Worm (Caenorhabditis elegans) whole organism, L1 larva: ENCODE results near the gene W07G1.7.

Experiments
- C16A3.4 ChIP-seq: fragments of 150-350 bp; optimal IDR thresholded peaks from 2 replicates; lab custom pipeline; 2014; ENCODE audit warnings: missing biosample characterization, missing genetic modification characterization
- aha-1 ChIP-seq: fragments of 150-350 bp; optimal IDR thresholded peaks from 2 replicates; lab custom pipeline; 2014; ENCODE audit warnings: missing biosample characterization, missing genetic modification characterization
- ama-1 ChIP-seq: fragments of 150-350 bp; optimal IDR thresholded peaks from 2 replicates; lab custom pipeline; 2014
- blmp-1 ChIP-seq: fragments of 150-350 bp; optimal IDR thresholded peaks from 2 replicates; lab custom pipeline; 2014; ENCODE audit warnings: missing biosample characterization, missing genetic modification characterization
- ceh-8 ChIP-seq: fragments of 200-800 bp; sonication (Bioruptor generic); optimal IDR thresholded peaks from 2 replicates; lab custom pipeline; 2018; ENCODE audit warnings: mild to moderate bottlenecking, missing genetic modification characterization, moderate library complexity, missing compliant biosample characterization
- ces-1 ChIP-seq: fragments of 150-350 bp; optimal IDR thresholded peaks from 2 replicates; lab custom pipeline; 2014; ENCODE audit warnings: missing biosample characterization, missing genetic modification reagents, missing genetic modification characterization
- dsc-1 ChIP-seq: sonication (generic microtip); optimal IDR thresholded peaks from 2 replicates; lab custom pipeline; 2016; ENCODE audit warnings: mild to moderate bottlenecking, missing genetic modification characterization, missing compliant biosample characterization
- efl-1 ChIP-seq, 4 experiments: fragments of 150-350 bp; optimal IDR thresholded peaks in 3 of 4; peaks in 1 of 4; 1 replicate in 1 of 4; 2 replicates in 3 of 4; lab custom pipeline; 2014; ENCODE audit warnings: missing biosample characterization in 2 of 4, missing genetic modification characterization in 2 of 4, missing genetic modification reagents in 2 of 4
- efl-3 ChIP-seq: fragments of 200-800 bp; sonication (Bioruptor generic); optimal IDR thresholded peaks from 2 replicates; lab custom pipeline; 2018; ENCODE audit warnings: mild to moderate bottlenecking, missing genetic modification characterization, missing compliant biosample characterization
- egl-13 ChIP-seq: sonication (generic microtip); optimal IDR thresholded peaks from 2 replicates; lab custom pipeline; 2016; ENCODE audit warnings: missing genotype, missing genetic modification reagents, missing genetic modification characterization, missing compliant biosample characterization
- egl-27 ChIP-seq, 2 experiments: fragments of 150-350 bp in 1 of 2; sonication (generic microtip); optimal IDR thresholded peaks; 3 replicates each; lab custom pipeline; 2017 to 2018; ENCODE audit warnings: missing biosample characterization in 2 of 2, missing genetic modification characterization in 2 of 2, missing genetic modification reagents in 2 of 2
- elt-3 ChIP-seq, 6 experiments: fragments of 150-350 bp in 1 of 6; sonication (generic microtip); optimal IDR thresholded peaks; 2 replicates each; lab custom pipeline; 2017 to 2018; ENCODE audit warnings: missing biosample characterization in 6 of 6, missing genetic modification characterization in 6 of 6, inconsistent platforms in 1 of 6
- fkh-10 ChIP-seq: sonication (generic microtip); optimal IDR thresholded peaks from 2 replicates; lab custom pipeline; 2017; ENCODE audit warnings: missing biosample characterization, missing genetic modification reagents, missing genetic modification characterization
- fkh-4 ChIP-seq: sonication (generic microtip); optimal IDR thresholded peaks from 2 replicates; lab custom pipeline; 2016; ENCODE audit warnings: missing compliant biosample characterization, missing genetic modification characterization, borderline replicate concordance
- fkh-8 ChIP-seq: sonication (generic microtip); optimal IDR thresholded peaks from 2 replicates; lab custom pipeline; 2016; ENCODE audit warnings: mild to moderate bottlenecking, missing genetic modification characterization, missing compliant biosample characterization
- fos-1 ChIP-seq: fragments of 150-350 bp; optimal IDR thresholded peaks from 2 replicates; lab custom pipeline; 2014; ENCODE audit warnings: missing biosample characterization, missing genetic modification characterization
- hlh-17 ChIP-seq: fragments of 200-800 bp; sonication (Bioruptor generic); optimal IDR thresholded peaks from 2 replicates; lab custom pipeline; 2018; ENCODE audit warnings: missing genetic modification characterization, mild to moderate bottlenecking, missing compliant biosample characterization, moderate library complexity, borderline replicate concordance
- jun-1 ChIP-seq: fragments of 150-350 bp; optimal IDR thresholded peaks from 2 replicates; lab custom pipeline; 2014; ENCODE audit warnings: missing biosample characterization, missing genetic modification reagents, missing genetic modification characterization
- lin-13 ChIP-seq: fragments of 150-350 bp; optimal IDR thresholded peaks from 2 replicates; lab custom pipeline; 2014; ENCODE audit warnings: missing biosample characterization, missing genetic modification reagents, missing genetic modification characterization
- lin-14 ChIP-seq: fragments of 200-800 bp; sonication (Bioruptor generic); optimal IDR thresholded peaks from 2 replicates; lab custom pipeline; 2018; ENCODE audit warnings: mild to moderate bottlenecking, missing genetic modification characterization, moderate library complexity, missing compliant biosample characterization
- mab-9 ChIP-seq: fragments of 200-800 bp; sonication (Bioruptor generic); IDR thresholded peaks from 2 replicates; pipeline ENCODE4 v1.3.6; 2022; ENCODE audit warnings: missing genetic modification reagents, missing genetic modification characterization, missing compliant biosample characterization
- mdl-1 ChIP-seq, 2 experiments: fragments of 150-350 bp; optimal IDR thresholded peaks; 2 replicates each; lab custom pipeline; 2014 to 2017; ENCODE audit warnings: missing biosample characterization in 2 of 2, missing genetic modification characterization in 2 of 2, inconsistent platforms in 1 of 2
- mep-1 ChIP-seq: fragments of 150-350 bp; optimal IDR thresholded peaks from 2 replicates; lab custom pipeline; 2014; ENCODE audit warnings: missing biosample characterization, missing genetic modification characterization
- nhr-12 ChIP-seq: sonication (generic microtip); optimal IDR thresholded peaks from 2 replicates; lab custom pipeline; 2017; ENCODE audit warnings: missing biosample characterization, missing genetic modification characterization
- nhr-20 ChIP-seq: sonication (generic microtip); optimal IDR thresholded peaks from 2 replicates; lab custom pipeline; 2016; ENCODE audit warnings: mild to moderate bottlenecking, missing genetic modification characterization, missing compliant biosample characterization
- nhr-47 ChIP-seq: sonication (generic microtip); optimal IDR thresholded peaks from 2 replicates; lab custom pipeline; 2016; ENCODE audit warnings: mild to moderate bottlenecking, missing genetic modification characterization, moderate library complexity, missing compliant biosample characterization
- nhr-71 ChIP-seq: sonication (generic microtip); optimal IDR thresholded peaks from 2 replicates; lab custom pipeline; 2016; ENCODE audit warnings: mild to moderate bottlenecking, missing genetic modification characterization, moderate library complexity, missing compliant biosample characterization
- pag-3 ChIP-seq: sonication (generic microtip); optimal IDR thresholded peaks from 2 replicates; lab custom pipeline; 2017; ENCODE audit warnings: missing genetic modification characterization, mild to moderate bottlenecking, missing compliant biosample characterization, antibody characterized with exemption, borderline replicate concordance; ENCODE audit not compliant: insufficient read depth
- pax-3 ChIP-seq: fragments of 200-800 bp; sonication (Bioruptor generic); optimal IDR thresholded peaks from 2 replicates; lab custom pipeline; 2018; ENCODE audit warnings: mild to moderate bottlenecking, missing genetic modification characterization, moderate library complexity, missing compliant biosample characterization
- rnt-1 ChIP-seq: sonication (generic microtip); optimal IDR thresholded peaks from 2 replicates; lab custom pipeline; 2016; ENCODE audit warnings: mild to moderate bottlenecking, missing genetic modification characterization, moderate library complexity, missing compliant biosample characterization
- skn-1 ChIP-seq: fragments of 150-350 bp; optimal IDR thresholded peaks from 2 replicates; lab custom pipeline; 2014; ENCODE audit warnings: missing biosample characterization, missing genetic modification characterization
- snpc-4 ChIP-seq: fragments of 150-350 bp; optimal IDR thresholded peaks from 2 replicates; lab custom pipeline; 2014; ENCODE audit warnings: missing biosample characterization, missing genetic modification characterization
- snu-23 ChIP-seq: sonication (generic microtip); optimal IDR thresholded peaks from 2 replicates; lab custom pipeline; 2016; ENCODE audit warnings: missing genetic modification characterization, missing compliant biosample characterization
- sptf-1 ChIP-seq: fragments of 150-350 bp; optimal IDR thresholded peaks from 2 replicates; lab custom pipeline; 2014; ENCODE audit warnings: missing biosample characterization, missing genetic modification characterization
- swsn-7 ChIP-seq: sonication (generic microtip); optimal IDR thresholded peaks from 2 replicates; lab custom pipeline; 2016; ENCODE audit warnings: missing genetic modification characterization, missing compliant biosample characterization
- tbx-2 ChIP-seq: sonication (generic microtip); optimal IDR thresholded peaks from 2 replicates; lab custom pipeline; 2016; ENCODE audit warnings: missing genetic modification characterization, missing compliant biosample characterization
- unc-30 ChIP-seq: sonication (generic microtip); optimal IDR thresholded peaks from 2 replicates; lab custom pipeline; 2017; ENCODE audit warnings: missing biosample characterization, missing genetic modification characterization
- unc-86 ChIP-seq: sonication (generic microtip); optimal IDR thresholded peaks from 2 replicates; lab custom pipeline; 2016; ENCODE audit warnings: missing genetic modification characterization, missing compliant biosample characterization
- zip-4 ChIP-seq: fragments of 200-800 bp; sonication (Bioruptor generic); optimal IDR thresholded peaks from 2 replicates; lab custom pipeline; 2018; ENCODE audit warnings: mild to moderate bottlenecking, missing genetic modification characterization, moderate library complexity, missing compliant biosample characterization
- ztf-4 ChIP-seq: fragments of 150-350 bp; optimal IDR thresholded peaks from 2 replicates; lab custom pipeline; 2014; ENCODE audit warnings: missing biosample characterization, missing genetic modification characterization

Gene W07G1.7

ce11 chrII:13972199-13972598, 6.1 kb upstream of the W07G1.7 start:
- TF ChIP-seq unc-86 (tag; lab: Kevin White, UChicago), result no peak
- no peak for TF ChIP-seq ama-1 (lab: Kevin White, UChicago)
- TF ChIP-seq nhr-12 (tag; lab: Kevin White, UChicago), result no peak
- no peak for TF ChIP-seq C16A3.4 (tag; lab: Kevin White, UChicago)
- no peak for TF ChIP-seq sptf-1 (tag; lab: Kevin White, UChicago)
- TF ChIP-seq swsn-7 (tag; lab: Kevin White, UChicago), result no peak
- no peak for TF ChIP-seq fkh-4 (tag; lab: Kevin White, UChicago)
- no peak for TF ChIP-seq efl-3 (GFP tag; lab: Kevin White, UChicago)
- TF ChIP-seq mdl-1 (tag; optimal IDR thresholded peaks at IDR 0.05; lab: Kevin White, UChicago), result no peak
- no peak for TF ChIP-seq lin-13

ce11 chrII:13968979-13969378, 2.8 kb upstream of the W07G1.7 start, which contains the start of gene sre-43:
Gene sre-43 (minus strand): TSS chrII:13969079.
- no peak for TF ChIP-seq fkh-4 (tag; lab: Kevin White, UChicago)
- TF ChIP-seq egl-27 (tag; optimal IDR thresholded peaks at IDR 0.05; lab: Kevin White, UChicago), result no peak
- no peak for TF ChIP-seq tbx-2
- TF ChIP-seq lin-14 (GFP tag; lab: Kevin White, UChicago), result no peak
- no peak for TF ChIP-seq snu-23 (GFP tag; lab: Kevin White, UChicago)
- no peak for TF ChIP-seq efl-1 (optimal IDR thresholded peaks at IDR 0.05; lab: Kevin White, UChicago)
- TF ChIP-seq efl-1 (GFP tag; optimal IDR thresholded peaks at IDR 0.05 in 1 of 2; lab: Kevin White, UChicago), result peak in 1 of 2 experiments; percentile 48
- no peak for TF ChIP-seq ces-1
- TF ChIP-seq swsn-7 (tag; lab: Kevin White, UChicago), result no peak

ce11 chrII:13964325-13964724, 1.8 kb downstream of the W07G1.7 start:
- TF ChIP-seq elt-3 (tag; optimal IDR thresholded peaks at IDR 0.05; lab: Kevin White, UChicago) (no peak), skn-1 (tag; lab: Kevin White, UChicago) (no peak), jun-1 (tag; lab: Kevin White, UChicago) (peak; percentile 12), ztf-4 (tag; lab: Kevin White, UChicago) (no peak), ama-1 (lab: Kevin White, UChicago) (no peak), fos-1 (tag; lab: Kevin White, UChicago) (no peak), fkh-8 (tag; lab: Kevin White, UChicago) (peak; percentile 87), hlh-17 (GFP tag; lab: Kevin White, UChicago) (no peak), nhr-47 (tag; lab: Kevin White, UChicago) (peak; percentile 26), fkh-10 (GFP tag; lab: Kevin White, UChicago) (peak; percentile 15), zip-4 (GFP tag; lab: Kevin White, UChicago) (no peak), pax-3 (tag; lab: Kevin White, UChicago) (no peak), dsc-1 (tag; lab: Kevin White, UChicago) (peak; percentile 67), ces-1 (no peak), snpc-4 (no peak), swsn-7 (tag; lab: Kevin White, UChicago) (peak; percentile 7), aha-1 (tag; lab: Kevin White, UChicago) (no peak), rnt-1 (no peak), nhr-71 (tag; lab: Kevin White, UChicago) (peak; percentile 49), ceh-8 (GFP tag; lab: Kevin White, UChicago) (peak; percentile 17), egl-13 (tag; lab: Kevin White, UChicago) (no peak), pag-3 (tag; lab: Kevin White, UChicago) (no peak), lin-13 (no peak), mep-1 (tag; lab: Kevin White, UChicago) (no peak), nhr-20 (peak; percentile 2), blmp-1 (tag; lab: Kevin White, UChicago) (no peak), unc-30 (tag; lab: Kevin White, UChicago) (no peak), mab-9 (GFP tag; lab: Robert Waterston, UW) (no peak)
- TF ChIP-seq, all 84 proteins: peak for 9
